Worm (Caenorhabditis elegans): ENCODE measurements around the gene Y59C2A.1.
"Not testable (repeated sequence)": the region's sequence is repeated elsewhere in the genome, so short reads cannot be mapped to it uniquely, and the experiment has no call there.

Gene Y59C2A.1

ce11 chrII:2207812-2208211, at the start of gene Y59C2A.1:
Gene Y59C2A.1 (plus strand): TSS chrII:2208112.
- no peak for TF ChIP-seq ets-7 (tag; optimal IDR thresholded peaks at IDR 0.05)
- no peak for TF ChIP-seq aly-1 (tag; optimal IDR thresholded peaks at IDR 0.05)
- no peak for TF ChIP-seq hnd-1 (tag; optimal IDR thresholded peaks at IDR 0.05)
- TF ChIP-seq sea-1 (GFP tag; conservative IDR thresholded peaks at IDR 0.05) = no peak
- TF ChIP-seq tbx-11 (GFP tag; IDR thresholded peaks at IDR 0.05) = no peak
- no peak for TF ChIP-seq ama-1 (optimal IDR thresholded peaks at IDR 0.05)
- no peak for TF ChIP-seq scrt-1 (GFP tag; IDR thresholded peaks at IDR 0.05)
- no peak for TF ChIP-seq flt-1 (GFP tag; IDR thresholded peaks at IDR 0.05)

DNA sequence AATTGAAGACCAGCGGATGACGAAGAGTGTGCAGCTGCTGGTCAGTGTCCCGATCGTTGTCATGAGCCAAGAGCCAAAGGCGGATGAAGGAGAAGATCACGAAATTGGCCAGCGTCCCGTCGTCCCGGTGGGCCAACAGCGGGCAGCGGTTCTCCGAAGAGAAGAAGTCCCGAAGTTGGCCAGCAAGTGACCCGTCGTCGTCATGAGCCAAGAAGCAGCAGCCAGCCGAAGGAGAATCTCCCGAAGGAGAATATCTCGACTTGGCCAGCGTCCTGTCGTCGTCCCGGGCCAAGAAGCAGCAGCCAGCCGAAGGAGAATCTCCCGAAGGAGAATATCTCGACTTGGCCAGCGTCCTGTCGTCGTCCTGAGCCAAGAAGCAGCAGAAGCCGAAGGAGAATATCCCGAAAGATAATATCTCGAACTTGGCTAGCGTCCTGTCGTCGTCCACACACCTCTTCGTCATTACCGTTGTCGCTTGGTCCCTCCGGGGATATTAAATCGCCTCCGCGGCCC, 44.5 kb upstream of the Y59C2A.1 start, which contains the start of gene C33C12.11:
Gene C33C12.11 (minus strand): TSS at position 463 of the 513 bp plus-strand sequence.
- TF ChIP-seq ceh-36 (tag; optimal IDR thresholded peaks at IDR 0.05); F13C5.2 (tag; optimal IDR thresholded peaks at IDR 0.05); tbx-11 (GFP tag; IDR thresholded peaks at IDR 0.05): not testable (repeated sequence)

DNA sequence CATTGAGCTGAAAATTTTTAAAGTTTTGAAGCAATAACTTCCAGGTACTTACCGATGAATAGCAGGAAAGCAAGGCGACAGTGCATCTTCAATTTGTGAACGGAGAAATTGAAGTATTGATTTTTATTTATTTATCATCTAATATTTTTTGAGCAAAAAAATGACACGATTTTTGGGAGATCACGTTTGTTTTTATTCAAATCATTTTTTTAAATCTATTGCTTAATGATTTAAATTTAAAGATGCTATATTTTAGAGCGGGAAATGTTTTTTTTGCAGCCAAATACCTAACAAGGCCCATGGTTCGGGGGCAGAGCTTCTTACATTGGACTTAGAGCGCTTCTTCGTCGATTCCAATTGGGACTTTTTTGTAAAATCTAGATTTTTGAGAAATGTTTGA, 41.5 kb upstream of the Y59C2A.1 start, which contains the start of gene C33C12.4:
Gene C33C12.4 (minus strand): TSS at position 101 of the 400 bp plus-strand sequence.
- TF ChIP-seq B0310.2 (tag; optimal IDR thresholded peaks at IDR 0.05) (no peak), tbx-11 (GFP tag; IDR thresholded peaks at IDR 0.05) (no peak), ceh-13 (GFP tag; optimal IDR thresholded peaks at IDR 0.05) (no peak), ceh-36 (tag; optimal IDR thresholded peaks at IDR 0.05) (no peak)

ce11 chrII:2168374-2168773, 39.5 kb upstream of the Y59C2A.1 start, which contains the start of gene fbxb-38:
Gene fbxb-38 (minus strand): TSS chrII:2168763.
- TF ChIP-seq ets-7 (tag; optimal IDR thresholded peaks at IDR 0.05) (no peak), hmg-4 (GFP tag; optimal IDR thresholded peaks at IDR 0.05) (no peak), aly-1 (tag; optimal IDR thresholded peaks at IDR 0.05) (no peak), tbx-37 (GFP tag; conservative IDR thresholded peaks at IDR 0.05) (no peak), hnd-1 (tag; optimal IDR thresholded peaks at IDR 0.05) (no peak), ama-1 (optimal IDR thresholded peaks at IDR 0.05) (no peak), hmbx-1 (tag; optimal IDR thresholded peaks at IDR 0.05) (no peak), tbx-11 (GFP tag; IDR thresholded peaks at IDR 0.05) (no peak), flt-1 (GFP tag; IDR thresholded peaks at IDR 0.05) (no peak), pes-1 (GFP tag; IDR thresholded peaks at IDR 0.05) (no peak), B0310.2 (tag; optimal IDR thresholded peaks at IDR 0.05) (no peak), F13C5.2 (tag; optimal IDR thresholded peaks at IDR 0.05) (no peak), sea-1 (GFP tag; conservative IDR thresholded peaks at IDR 0.05) (no peak), ceh-36 (tag; optimal IDR thresholded peaks at IDR 0.05) (no peak), ceh-13 (GFP tag; optimal IDR thresholded peaks at IDR 0.05) (no peak), scrt-1 (GFP tag; IDR thresholded peaks at IDR 0.05) (no peak)

- TF ChIP-seq ets-7 (tag; optimal IDR thresholded peaks at IDR 0.05) (no peak), flt-1 (GFP tag; IDR thresholded peaks at IDR 0.05) (no peak), hmg-4 (GFP tag; optimal IDR thresholded peaks at IDR 0.05) (no peak), ama-1 (optimal IDR thresholded peaks at IDR 0.05) (no peak), scrt-1 (GFP tag; IDR thresholded peaks at IDR 0.05) (no peak), hnd-1 (tag; optimal IDR thresholded peaks at IDR 0.05) (no peak), ceh-36 (tag; optimal IDR thresholded peaks at IDR 0.05) (no peak), hmbx-1 (tag; optimal IDR thresholded peaks at IDR 0.05) (no peak), sea-1 (GFP tag; conservative IDR thresholded peaks at IDR 0.05) (no peak), ceh-13 (GFP tag; optimal IDR thresholded peaks at IDR 0.05) (no peak), aly-1 (tag; optimal IDR thresholded peaks at IDR 0.05) (no peak), pes-1 (GFP tag; IDR thresholded peaks at IDR 0.05) (no peak), B0310.2 (tag; optimal IDR thresholded peaks at IDR 0.05) (no peak), tbx-11 (GFP tag; IDR thresholded peaks at IDR 0.05) (no peak), tra-4 (tag; optimal IDR thresholded peaks at IDR 0.05) (no peak), F13C5.2 (tag; optimal IDR thresholded peaks at IDR 0.05) (no peak), tbx-37 (GFP tag; conservative IDR thresholded peaks at IDR 0.05) (no peak)
Measured at ce11 chrII:2170085-2170484, 37.8 kb upstream of the Y59C2A.1 start, which contains the start of gene C33C12.12. Gene C33C12.12 (minus strand): TSS chrII:2170185.

- TF ChIP-seq hmg-4 (GFP tag; optimal IDR thresholded peaks at IDR 0.05) (no peak), F13C5.2 (tag; optimal IDR thresholded peaks at IDR 0.05) (no peak), B0310.2 (tag; optimal IDR thresholded peaks at IDR 0.05) (no peak), tra-4 (tag; optimal IDR thresholded peaks at IDR 0.05) (no peak), aly-1 (tag; optimal IDR thresholded peaks at IDR 0.05) (no peak), hmbx-1 (tag; optimal IDR thresholded peaks at IDR 0.05) (no peak), scrt-1 (GFP tag; IDR thresholded peaks at IDR 0.05) (no peak), tbx-37 (GFP tag; conservative IDR thresholded peaks at IDR 0.05) (no peak), ets-7 (tag; optimal IDR thresholded peaks at IDR 0.05) (no peak), sea-1 (GFP tag; conservative IDR thresholded peaks at IDR 0.05) (no peak), hnd-1 (tag; optimal IDR thresholded peaks at IDR 0.05) (no peak), flt-1 (GFP tag; IDR thresholded peaks at IDR 0.05) (no peak), pes-1 (GFP tag; IDR thresholded peaks at IDR 0.05) (no peak), ama-1 (optimal IDR thresholded peaks at IDR 0.05) (no peak), tbx-11 (GFP tag; IDR thresholded peaks at IDR 0.05) (no peak)
Measured at ce11 chrII:2175367-2175766, 32.5 kb upstream of the Y59C2A.1 start, which contains the start of gene C33C12.7. Gene C33C12.7 (minus strand): TSS chrII:2175467.

- TF ChIP-seq ets-7 (tag; optimal IDR thresholded peaks at IDR 0.05) (no peak), scrt-1 (GFP tag; IDR thresholded peaks at IDR 0.05) (no peak), B0310.2 (tag; optimal IDR thresholded peaks at IDR 0.05) (no peak), sea-1 (GFP tag; conservative IDR thresholded peaks at IDR 0.05) (no peak), hnd-1 (tag; optimal IDR thresholded peaks at IDR 0.05) (no peak), ceh-36 (tag; optimal IDR thresholded peaks at IDR 0.05) (no peak), flt-1 (GFP tag; IDR thresholded peaks at IDR 0.05) (no peak), F13C5.2 (tag; optimal IDR thresholded peaks at IDR 0.05) (no peak), tbx-37 (GFP tag; conservative IDR thresholded peaks at IDR 0.05) (no peak), ceh-13 (GFP tag; optimal IDR thresholded peaks at IDR 0.05) (no peak), ama-1 (optimal IDR thresholded peaks at IDR 0.05) (no peak), pes-1 (GFP tag; IDR thresholded peaks at IDR 0.05) (no peak), hmg-4 (GFP tag; optimal IDR thresholded peaks at IDR 0.05) (no peak), hmbx-1 (tag; optimal IDR thresholded peaks at IDR 0.05) (no peak), tra-4 (tag; optimal IDR thresholded peaks at IDR 0.05) (no peak), tbx-11 (GFP tag; IDR thresholded peaks at IDR 0.05) (no peak), aly-1 (tag; optimal IDR thresholded peaks at IDR 0.05) (no peak)
Measured at ce11 chrII:2176688-2177087, 31.2 kb upstream of the Y59C2A.1 start, which contains the start of gene gba-1. Gene gba-1 (plus strand): TSS chrII:2176741.
